Worm (Caenorhabditis elegans) whole organism, mixed stage, embryonic: Measurements from ENCODE around the gene F44E2.4.

Experiments
- lsy-2 ChIP-seq: fragments of 150-350 bp; optimal IDR thresholded peaks from 2 replicates; lab custom pipeline; 2014; ENCODE audit warnings: missing biosample characterization, missing genetic modification characterization
- mab-5 ChIP-seq: fragments of 150-350 bp; optimal IDR thresholded peaks from 2 replicates; lab custom pipeline; 2014; ENCODE audit warnings: missing biosample characterization, missing genetic modification characterization
- nhr-12 ChIP-seq: fragments of 150-350 bp; optimal IDR thresholded peaks from 2 replicates; lab custom pipeline; 2014; ENCODE audit warnings: missing biosample characterization, missing genetic modification characterization
- nhr-76 ChIP-seq: sonication (generic microtip); optimal IDR thresholded peaks from 2 replicates; lab custom pipeline; 2017; ENCODE audit warnings: missing biosample characterization, missing genetic modification characterization
- unc-39 ChIP-seq: fragments of 150-350 bp; optimal IDR thresholded peaks from 2 replicates; lab custom pipeline; 2014; ENCODE audit warnings: missing biosample characterization, missing genetic modification characterization
- unc-62 ChIP-seq: fragments of 150-350 bp; optimal IDR thresholded peaks from 2 replicates; lab custom pipeline; 2014; ENCODE audit warnings: missing biosample characterization, missing genetic modification reagents, missing genetic modification characterization

DNA sequence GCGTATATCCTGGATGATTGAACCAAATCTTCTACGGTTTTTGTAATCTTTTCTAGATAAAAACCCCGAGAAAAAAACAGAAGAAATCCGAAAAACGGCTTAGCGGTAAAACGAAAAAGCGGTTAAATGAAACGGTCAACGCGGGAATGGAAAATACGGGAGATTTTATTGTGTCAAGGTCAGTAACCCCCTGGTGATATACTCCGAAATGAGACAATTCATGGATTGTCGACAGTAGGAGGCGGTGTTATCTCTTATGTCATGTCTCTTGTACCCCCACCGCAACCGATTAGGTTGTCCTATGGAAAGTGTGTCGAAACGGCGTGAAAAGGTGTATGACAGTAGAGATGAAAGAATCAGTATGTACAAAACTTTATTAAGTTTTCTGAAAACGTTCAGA is 5.9 kb upstream of the F44E2.4 start:
- TF ChIP-seq unc-39 (tag; lab: Kevin White, UChicago): no peak
- TF ChIP-seq nhr-76 (tag; lab: Kevin White, UChicago): no peak
- no peak for TF ChIP-seq mab-5
- TF ChIP-seq nhr-12 (tag; lab: Kevin White, UChicago): no peak
- TF ChIP-seq unc-62 (GFP tag; lab: Kevin White, UChicago): no peak
- TF ChIP-seq lsy-2 (tag; lab: Kevin White, UChicago): no peak
